Worm (Caenorhabditis elegans) whole organism, L4/young adult: ENCODE data around the gene F49C5.12.

ENCODE experiments used
- W03F9.2 ChIP-seq: fragments of 150-350 bp; optimal IDR thresholded peaks from 2 replicates; lab custom pipeline; 2014; ENCODE audit warnings: missing biosample characterization, missing genetic modification characterization
- dao-5 ChIP-seq: sonication (generic microtip); optimal IDR thresholded peaks from 2 replicates; lab custom pipeline; 2016; ENCODE audit warnings: missing genotype, missing genetic modification characterization, moderate library complexity, missing compliant biosample characterization
- him-1 ChIP-seq: sonication (generic microtip); optimal IDR thresholded peaks from 2 replicates; lab custom pipeline; 2016; ENCODE audit warnings: missing genotype, missing genetic modification reagents, missing genetic modification characterization, missing compliant biosample characterization

ce11 chrII:12542594-12542997 is 17.5 kb downstream of the F49C5.12 start:
- TF ChIP-seq him-1 (tag; lab: Kevin White, UChicago) (no peak), dao-5 (tag; lab: Kevin White, UChicago) (no peak), W03F9.2 (tag; lab: Kevin White, UChicago) (no peak)
